Worm (Caenorhabditis elegans) whole organism, late embryonic: Measurements from ENCODE around the gene mspn-1.

Experiments used
- C08G9.2 ChIP-seq: sonication (generic microtip); optimal IDR thresholded peaks from 2 replicates; lab custom pipeline; 2016; ENCODE audit warnings: mild to moderate bottlenecking, missing genetic modification characterization, moderate library complexity, missing compliant biosample characterization
- C38D4.7 ChIP-seq: fragments of 200-800 bp; sonication (Bioruptor generic); optimal IDR thresholded peaks from 2 replicates; lab custom pipeline; 2018; ENCODE audit warnings: mild to moderate bottlenecking, missing genetic modification characterization, moderate library complexity, missing compliant biosample characterization
- T23F11.4 ChIP-seq: fragments of 200-800 bp; sonication (Bioruptor generic); optimal IDR thresholded peaks from 2 replicates; lab custom pipeline; 2018; ENCODE audit warnings: mild to moderate bottlenecking, missing genetic modification characterization, missing compliant biosample characterization
- Y22D7AL.16 ChIP-seq: sonication (generic microtip); optimal IDR thresholded peaks from 2 replicates; lab custom pipeline; 2016; ENCODE audit warnings: missing genetic modification characterization, missing compliant biosample characterization
- ceh-19 ChIP-seq: fragments of 200-800 bp; sonication (Bioruptor generic); optimal IDR thresholded peaks from 2 replicates; lab custom pipeline; 2018; ENCODE audit warnings: mild to moderate bottlenecking, missing genetic modification characterization, missing compliant biosample characterization
- ceh-2 ChIP-seq: sonication (generic microtip); optimal IDR thresholded peaks from 2 replicates; lab custom pipeline; 2016; ENCODE audit warnings: missing genotype, missing genetic modification characterization, missing compliant biosample characterization
- ceh-31 ChIP-seq: sonication (generic microtip); optimal IDR thresholded peaks from 2 replicates; lab custom pipeline; 2016; ENCODE audit warnings: missing genetic modification characterization, missing compliant biosample characterization
- ceh-34 ChIP-seq: sonication (generic microtip); optimal IDR thresholded peaks from 2 replicates; lab custom pipeline; 2016; ENCODE audit warnings: mild to moderate bottlenecking, missing genetic modification characterization, missing compliant biosample characterization
- ceh-6 ChIP-seq: fragments of 200-800 bp; sonication (Bioruptor generic); optimal IDR thresholded peaks from 2 replicates; lab custom pipeline; 2018; ENCODE audit warnings: mild to moderate bottlenecking, missing genetic modification characterization, missing compliant biosample characterization
- ceh-9 ChIP-seq: sonication (generic microtip); optimal IDR thresholded peaks from 2 replicates; lab custom pipeline; 2016; ENCODE audit warnings: mild to moderate bottlenecking, missing genetic modification characterization, inconsistent platforms, missing compliant biosample characterization
- che-1 ChIP-seq: sonication (generic microtip); optimal IDR thresholded peaks from 2 replicates; lab custom pipeline; 2016; ENCODE audit warnings: mild to moderate bottlenecking, missing genetic modification characterization, missing compliant biosample characterization
- ets-4 ChIP-seq: sonication (generic microtip); optimal IDR thresholded peaks from 2 replicates; lab custom pipeline; 2016; ENCODE audit warnings: missing genetic modification characterization, missing compliant biosample characterization
- eyg-1 ChIP-seq: sonication (generic microtip); optimal IDR thresholded peaks from 2 replicates; lab custom pipeline; 2016; ENCODE audit warnings: missing genotype, missing genetic modification characterization, missing compliant biosample characterization
- fax-1 ChIP-seq: sonication (generic microtip); optimal IDR thresholded peaks from 2 replicates; lab custom pipeline; 2016; ENCODE audit warnings: missing genotype, missing genetic modification characterization, missing compliant biosample characterization
- hlh-30 ChIP-seq: sonication (generic microtip); optimal IDR thresholded peaks from 2 replicates; lab custom pipeline; 2017; ENCODE audit warnings: antibody characterized with exemption, missing genetic modification characterization, missing compliant biosample characterization; ENCODE audit not compliant: insufficient read depth
- hlh-6 ChIP-seq: sonication (generic microtip); optimal IDR thresholded peaks from 2 replicates; lab custom pipeline; 2016; ENCODE audit warnings: missing genotype, missing genetic modification characterization, missing compliant biosample characterization
- lim-6 ChIP-seq: sonication (generic microtip); optimal IDR thresholded peaks from 2 replicates; lab custom pipeline; 2016; ENCODE audit warnings: missing genetic modification characterization, missing compliant biosample characterization
- madf-2 ChIP-seq: sonication (generic microtip); optimal IDR thresholded peaks from 2 replicates; lab custom pipeline; 2017; ENCODE audit warnings: missing genetic modification characterization, missing compliant biosample characterization
- mec-3 ChIP-seq: sonication (generic microtip); optimal IDR thresholded peaks from 2 replicates; lab custom pipeline; 2016; ENCODE audit warnings: borderline replicate concordance, missing genetic modification characterization, missing compliant biosample characterization
- nfya-1 ChIP-seq: sonication (generic microtip); optimal IDR thresholded peaks from 2 replicates; lab custom pipeline; 2017; ENCODE audit warnings: missing genetic modification characterization, mild to moderate bottlenecking, missing compliant biosample characterization, antibody characterized with exemption, moderate library complexity
- npax-4 ChIP-seq: sonication (generic microtip); optimal IDR thresholded peaks from 2 replicates; lab custom pipeline; 2016; ENCODE audit warnings: missing genetic modification characterization, missing compliant biosample characterization
- pag-3 ChIP-seq: sonication (generic microtip); optimal IDR thresholded peaks from 2 replicates; lab custom pipeline; 2016; ENCODE audit warnings: missing compliant biosample characterization, missing genetic modification characterization, borderline replicate concordance
- pat-9 ChIP-seq: fragments of 200-800 bp; sonication (Bioruptor generic); optimal IDR thresholded peaks from 2 replicates; lab custom pipeline; 2018; ENCODE audit warnings: mild to moderate bottlenecking, missing genetic modification characterization, moderate library complexity, missing compliant biosample characterization
- sox-2 ChIP-seq: fragments of 200-800 bp; sonication (Bioruptor generic); IDR thresholded peaks from 2 replicates; pipeline ENCODE4 v1.3.6; 2022; ENCODE audit warnings: missing genetic modification reagents, missing genetic modification characterization, missing compliant biosample characterization
- syd-9 ChIP-seq: sonication (generic microtip); optimal IDR thresholded peaks from 2 replicates; lab custom pipeline; 2016; ENCODE audit warnings: mild to moderate bottlenecking, missing genetic modification characterization, moderate library complexity, missing compliant biosample characterization
- unc-42 ChIP-seq: sonication (generic microtip); optimal IDR thresholded peaks from 2 replicates; lab custom pipeline; 2016; ENCODE audit warnings: missing genotype, missing genetic modification characterization, missing compliant biosample characterization
- unc-55 ChIP-seq: sonication (generic microtip); optimal IDR thresholded peaks from 2 replicates; lab custom pipeline; 2017; ENCODE audit warnings: missing biosample characterization, missing genetic modification reagents, missing genetic modification characterization
- unc-86 ChIP-seq: sonication (generic microtip); optimal IDR thresholded peaks from 2 replicates; lab custom pipeline; 2016; ENCODE audit warnings: missing genetic modification characterization, missing compliant biosample characterization
- ztf-16 ChIP-seq: sonication (generic microtip); optimal IDR thresholded peaks from 2 replicates; lab custom pipeline; 2017; ENCODE audit warnings: missing genetic modification characterization, missing compliant biosample characterization

The mspn-1 gene

DNA sequence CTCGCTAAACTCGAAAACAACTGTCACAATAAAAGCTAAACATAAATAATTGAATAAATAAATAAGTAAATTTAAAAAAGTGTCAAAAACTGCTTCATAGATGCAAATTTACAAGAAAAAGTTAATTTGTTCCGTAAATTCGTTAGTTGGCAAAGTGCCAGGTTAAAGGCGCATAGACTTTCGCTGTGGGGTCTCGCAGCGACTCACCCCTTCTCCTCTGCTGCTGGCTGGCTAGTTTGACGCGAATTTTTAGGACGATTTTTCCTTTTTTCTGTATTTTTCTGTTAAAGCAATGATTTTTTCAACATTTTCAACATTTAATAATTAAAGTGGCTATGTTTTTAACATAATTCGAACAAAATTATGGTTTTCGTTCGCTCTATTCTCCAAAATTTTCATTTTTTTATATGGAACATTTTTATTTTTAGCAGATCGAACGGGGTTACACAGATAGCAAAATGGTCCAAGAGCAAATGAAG, 1.5 kb upstream of the mspn-1 start, which contains the start of gene rack-1 (continued):
- TF ChIP-seq unc-86 (tag; lab: Kevin White, UChicago) = no peak

ce11 chrIV:10180133-10180749, 2.5 kb downstream of the mspn-1 start, which contains the start of gene gta-1:
Gene gta-1, plus strand, starts transcription at chrIV:10180660.
- TF ChIP-seq hlh-30 (tag; lab: Kevin White, UChicago) (peak; percentile 83), mec-3 (tag; lab: Kevin White, UChicago) (no peak), fax-1 (tag; lab: Kevin White, UChicago) (no peak), ceh-19 (GFP tag; lab: Kevin White, UChicago) (no peak), unc-55 (GFP tag; lab: Kevin White, UChicago) (peak; percentile 70)
- TF ChIP-seq, all 69 proteins: peak for 2

DNA sequence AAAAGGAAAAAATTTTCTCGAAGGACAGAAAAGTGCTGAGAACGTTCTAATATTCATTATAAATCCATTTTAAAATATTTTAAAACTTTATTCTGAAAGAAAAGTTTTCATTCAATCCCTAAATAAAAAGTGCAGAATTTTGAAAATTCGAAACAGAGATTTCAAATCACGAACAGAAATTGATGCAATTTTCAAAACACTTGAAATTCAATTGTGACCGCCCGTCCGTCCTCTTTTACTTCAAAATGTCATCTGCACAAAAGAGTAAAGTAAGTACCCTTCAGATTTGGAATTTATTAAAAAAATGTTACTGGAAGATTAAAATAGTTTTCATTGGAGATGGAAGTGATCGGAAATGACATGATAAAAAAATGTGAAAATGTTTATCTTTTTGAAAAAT, 10.7 kb downstream of the mspn-1 start:
- TF ChIP-seq unc-42 (tag; lab: Kevin White, UChicago) = peak; percentile 34
- TF ChIP-seq ztf-16 = no peak

DNA sequence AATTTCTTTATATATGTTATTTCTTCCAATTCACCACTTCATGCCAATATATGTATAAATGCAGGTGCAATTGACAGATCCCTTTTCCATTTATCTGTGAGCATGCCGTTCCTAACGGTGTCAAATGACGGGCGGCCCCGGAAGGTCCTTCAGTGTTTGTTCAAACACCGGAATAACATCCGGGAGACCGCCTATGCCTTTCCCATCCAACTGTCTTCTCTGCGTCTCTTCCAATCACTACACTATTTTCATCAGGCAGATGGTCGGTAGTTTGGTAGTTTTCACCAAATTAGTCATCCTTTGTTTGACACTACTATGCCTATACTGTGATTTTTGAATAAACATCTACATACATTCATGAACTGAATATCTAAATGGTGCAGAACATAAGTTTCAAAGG, 12.8 kb downstream of the mspn-1 start:
- no peak for TF ChIP-seq npax-4 (tag; lab: Kevin White, UChicago)
- no peak for TF ChIP-seq ceh-9
- TF ChIP-seq ceh-34 (tag; lab: Kevin White, UChicago) = peak; percentile 52
- no peak for TF ChIP-seq pag-3
- no peak for TF ChIP-seq C08G9.2 (tag; lab: Kevin White, UChicago)
- no peak for TF ChIP-seq ets-4 (tag; lab: Kevin White, UChicago)

DNA sequence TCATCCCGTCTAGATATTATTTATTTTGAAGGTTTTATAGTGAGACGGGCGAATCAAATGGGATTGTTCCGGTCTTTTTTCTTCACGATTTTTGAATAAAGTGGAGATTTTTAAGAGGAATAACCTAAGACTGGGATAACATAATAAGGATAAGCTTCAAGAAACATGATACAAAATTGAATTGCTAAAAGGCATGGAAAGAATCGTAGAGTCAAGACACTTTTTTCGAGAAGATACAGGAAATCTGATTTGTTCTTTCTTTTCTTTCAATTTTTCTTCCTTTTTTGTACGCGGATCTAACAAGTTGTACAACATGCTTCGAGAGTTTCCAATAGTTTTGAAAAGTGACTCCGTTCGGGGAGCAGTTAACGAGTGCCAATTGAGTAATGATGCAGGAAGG, 13.7 kb downstream of the mspn-1 start:
- TF ChIP-seq madf-2 (tag; lab: Kevin White, UChicago) = no peak
- peak; percentile 82 for TF ChIP-seq unc-42 (tag; lab: Kevin White, UChicago)

DNA sequence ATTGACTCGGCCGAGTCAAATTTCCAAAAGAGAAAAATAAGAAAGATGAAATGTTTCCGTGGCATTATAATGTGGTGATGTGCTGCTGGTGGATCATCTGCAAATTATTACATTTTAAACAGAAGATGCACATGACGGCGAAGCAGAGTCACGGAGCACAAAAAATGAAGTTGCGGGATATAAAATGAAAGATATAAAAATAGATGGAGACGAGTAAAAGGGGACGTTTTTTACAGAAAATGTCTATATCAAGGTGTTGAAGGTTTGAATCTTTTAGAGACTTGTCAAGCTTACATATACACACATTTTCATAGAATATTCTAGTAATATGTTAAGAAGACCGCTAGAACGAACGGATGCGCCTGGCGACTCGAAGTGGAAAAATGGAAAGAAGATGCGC, 16.6 kb downstream of the mspn-1 start, which contains the start of gene ptrg-1:
TSS of gene ptrg-1 (minus strand) at position 101 of the 400 bp plus-strand sequence.
- TF ChIP-seq ceh-19 (GFP tag; lab: Kevin White, UChicago) (no peak), pag-3 (no peak), nfya-1 (tag; lab: Kevin White, UChicago) (no peak), lim-6 (no peak), ceh-9 (no peak), syd-9 (no peak), eyg-1 (tag; lab: Kevin White, UChicago) (no peak)

DNA sequence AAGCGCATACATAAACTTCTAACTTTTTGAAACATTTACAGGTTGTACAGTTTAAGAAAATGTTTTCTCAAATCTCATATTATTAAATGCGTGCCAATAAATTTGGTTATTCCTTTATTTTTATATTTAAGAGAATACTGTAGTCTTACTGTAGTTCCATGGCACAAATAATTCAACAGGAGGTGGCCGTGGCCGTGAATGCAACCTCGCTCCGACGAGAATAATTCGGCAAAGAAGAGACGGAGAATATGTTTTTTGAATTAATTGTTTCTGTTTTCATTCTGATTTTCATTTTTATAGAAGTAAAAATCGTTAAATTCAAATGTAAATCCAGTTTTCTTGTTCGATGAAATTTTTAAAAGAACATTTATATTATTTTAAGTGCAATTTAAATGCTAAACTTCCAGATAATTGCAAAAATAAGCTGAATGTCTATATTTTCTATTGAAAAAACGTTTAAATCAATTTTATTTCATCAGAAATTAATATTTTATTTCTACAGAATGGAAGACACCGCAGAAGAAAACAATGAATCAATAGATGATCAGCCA, 19.6 kb downstream of the mspn-1 start, which contains the start of gene gon-4:
TSS of gene gon-4 (plus strand) at position 501 of the 551 bp plus-strand sequence.
- no peak for TF ChIP-seq ztf-16
- TF ChIP-seq ceh-31 (tag; lab: Kevin White, UChicago) = peak; percentile 19
- TF ChIP-seq ceh-2 = peak; percentile 28

DNA sequence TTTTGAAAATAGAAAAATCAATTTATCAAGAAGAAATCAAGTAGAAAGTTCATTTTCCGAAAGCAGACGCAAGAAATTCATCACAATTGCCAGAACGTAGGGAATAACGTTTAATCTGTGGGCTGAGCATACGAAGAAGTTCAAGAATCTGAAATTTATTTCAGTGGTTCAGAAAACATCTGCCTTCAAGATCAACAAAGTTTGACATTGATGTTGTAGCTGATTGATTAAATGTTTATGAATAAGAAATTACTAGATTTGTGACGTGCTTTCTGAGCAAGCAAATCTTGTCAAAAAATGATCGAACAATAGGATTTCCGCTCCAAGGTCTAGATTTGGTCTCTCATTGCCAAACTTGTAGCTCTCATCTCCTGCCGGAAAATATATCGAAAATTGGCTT, 28.4 kb downstream of the mspn-1 start, which contains the start of gene K04D7.6:
TSS of gene K04D7.6 (minus strand) at position 101 of the 400 bp plus-strand sequence.
- no peak for TF ChIP-seq hlh-6 (tag; lab: Kevin White, UChicago)
- no peak for TF ChIP-seq T23F11.4 (GFP tag; lab: Kevin White, UChicago)
- no peak for TF ChIP-seq ceh-6 (GFP tag; lab: Kevin White, UChicago)
- no peak for TF ChIP-seq C38D4.7 (GFP tag; lab: Kevin White, UChicago)
- no peak for TF ChIP-seq eyg-1 (tag; lab: Kevin White, UChicago)
- no peak for TF ChIP-seq sox-2 (GFP tag; lab: Robert Waterston, UW)
- no peak for TF ChIP-seq hlh-30 (tag; lab: Kevin White, UChicago)
- TF ChIP-seq che-1 (tag; lab: Kevin White, UChicago) = no peak
- no peak for TF ChIP-seq pat-9
- no peak for TF ChIP-seq Y22D7AL.16
